Worm (Caenorhabditis elegans) whole organism, late embryonic: ENCODE measurements around the gene F47G3.3.

Experiments used
- C38D4.7 ChIP-seq: fragments of 200-800 bp; sonication (Bioruptor generic); optimal IDR thresholded peaks from 2 replicates; lab custom pipeline; 2018; ENCODE audit warnings: mild to moderate bottlenecking, missing genetic modification characterization, moderate library complexity, missing compliant biosample characterization
- K09A11.1 ChIP-seq: sonication (generic microtip); optimal IDR thresholded peaks from 2 replicates; lab custom pipeline; 2017; ENCODE audit warnings: antibody characterized with exemption, mild to moderate bottlenecking, missing genetic modification characterization, missing compliant biosample characterization; ENCODE audit not compliant: insufficient read depth
- T23F11.4 ChIP-seq: fragments of 200-800 bp; sonication (Bioruptor generic); optimal IDR thresholded peaks from 2 replicates; lab custom pipeline; 2018; ENCODE audit warnings: mild to moderate bottlenecking, missing genetic modification characterization, missing compliant biosample characterization
- Y22D7AL.16 ChIP-seq: sonication (generic microtip); optimal IDR thresholded peaks from 2 replicates; lab custom pipeline; 2016; ENCODE audit warnings: missing genetic modification characterization, missing compliant biosample characterization
- ahr-1 ChIP-seq: sonication (generic microtip); optimal IDR thresholded peaks from 2 replicates; lab custom pipeline; 2016; ENCODE audit warnings: missing genetic modification characterization, missing compliant biosample characterization
- ama-1 ChIP-seq: fragments of 150-350 bp; optimal IDR thresholded peaks from 2 replicates; lab custom pipeline; 2014
- ceh-14 ChIP-seq: sonication (generic microtip); optimal IDR thresholded peaks from 2 replicates; lab custom pipeline; 2016; ENCODE audit warnings: missing genotype, missing genetic modification characterization, missing compliant biosample characterization
- ceh-18 ChIP-seq: sonication (generic microtip); optimal IDR thresholded peaks from 2 replicates; lab custom pipeline; 2016; ENCODE audit warnings: missing genetic modification characterization, missing compliant biosample characterization
- ceh-24 ChIP-seq: sonication (generic microtip); optimal IDR thresholded peaks from 2 replicates; lab custom pipeline; 2016; ENCODE audit warnings: mild to moderate bottlenecking, missing genetic modification characterization, missing compliant biosample characterization
- ceh-31 ChIP-seq: sonication (generic microtip); optimal IDR thresholded peaks from 2 replicates; lab custom pipeline; 2016; ENCODE audit warnings: missing genetic modification characterization, missing compliant biosample characterization
- ceh-45 ChIP-seq: fragments of 200-800 bp; sonication (Bioruptor generic); IDR thresholded peaks from 2 replicates; pipeline ENCODE4 v1.3.6; 2022; ENCODE audit warnings: missing genetic modification reagents, missing genetic modification characterization, missing compliant biosample characterization
- ceh-6 ChIP-seq: fragments of 200-800 bp; sonication (Bioruptor generic); optimal IDR thresholded peaks from 2 replicates; lab custom pipeline; 2018; ENCODE audit warnings: mild to moderate bottlenecking, missing genetic modification characterization, missing compliant biosample characterization
- ceh-9 ChIP-seq: sonication (generic microtip); optimal IDR thresholded peaks from 2 replicates; lab custom pipeline; 2016; ENCODE audit warnings: mild to moderate bottlenecking, missing genetic modification characterization, inconsistent platforms, missing compliant biosample characterization
- dve-1 ChIP-seq: sonication (generic microtip); optimal IDR thresholded peaks from 2 replicates; lab custom pipeline; 2017; ENCODE audit warnings: antibody characterized with exemption, mild to moderate bottlenecking, missing genetic modification characterization, missing compliant biosample characterization
- elt-4 ChIP-seq: sonication (generic microtip); optimal IDR thresholded peaks from 2 replicates; lab custom pipeline; 2016; ENCODE audit warnings: missing genetic modification characterization, missing compliant biosample characterization
- gmeb-2 ChIP-seq: sonication (generic microtip); optimal IDR thresholded peaks from 2 replicates; lab custom pipeline; 2016; ENCODE audit warnings: missing genetic modification characterization, inconsistent platforms, missing compliant biosample characterization
- hlh-15 ChIP-seq: sonication (generic microtip); optimal IDR thresholded peaks from 2 replicates; lab custom pipeline; 2016; ENCODE audit warnings: missing genetic modification characterization, missing compliant biosample characterization
- hlh-30 ChIP-seq: sonication (generic microtip); optimal IDR thresholded peaks from 2 replicates; lab custom pipeline; 2017; ENCODE audit warnings: antibody characterized with exemption, missing genetic modification characterization, missing compliant biosample characterization; ENCODE audit not compliant: insufficient read depth
- hlh-8 ChIP-seq: sonication (generic microtip); optimal IDR thresholded peaks from 2 replicates; lab custom pipeline; 2016; ENCODE audit warnings: missing genotype, missing genetic modification characterization, missing compliant biosample characterization
- lim-6 ChIP-seq: sonication (generic microtip); optimal IDR thresholded peaks from 2 replicates; lab custom pipeline; 2016; ENCODE audit warnings: missing genetic modification characterization, missing compliant biosample characterization
- lin-11 ChIP-seq: fragments of 200-800 bp; sonication (Bioruptor generic); optimal IDR thresholded peaks from 2 replicates; lab custom pipeline; 2018; ENCODE audit warnings: mild to moderate bottlenecking, missing genetic modification characterization, missing compliant biosample characterization
- madf-2 ChIP-seq: sonication (generic microtip); optimal IDR thresholded peaks from 2 replicates; lab custom pipeline; 2017; ENCODE audit warnings: missing genetic modification characterization, missing compliant biosample characterization
- mec-3 ChIP-seq: sonication (generic microtip); optimal IDR thresholded peaks from 2 replicates; lab custom pipeline; 2016; ENCODE audit warnings: borderline replicate concordance, missing genetic modification characterization, missing compliant biosample characterization
- nfya-1 ChIP-seq: sonication (generic microtip); optimal IDR thresholded peaks from 2 replicates; lab custom pipeline; 2017; ENCODE audit warnings: missing genetic modification characterization, mild to moderate bottlenecking, missing compliant biosample characterization, antibody characterized with exemption, moderate library complexity
- pag-3 ChIP-seq: sonication (generic microtip); optimal IDR thresholded peaks from 2 replicates; lab custom pipeline; 2016; ENCODE audit warnings: missing compliant biosample characterization, missing genetic modification characterization, borderline replicate concordance
- pat-9 ChIP-seq: fragments of 200-800 bp; sonication (Bioruptor generic); optimal IDR thresholded peaks from 2 replicates; lab custom pipeline; 2018; ENCODE audit warnings: mild to moderate bottlenecking, missing genetic modification characterization, moderate library complexity, missing compliant biosample characterization
- pax-1 ChIP-seq: fragments of 150-350 bp; optimal IDR thresholded peaks from 2 replicates; lab custom pipeline; 2014; ENCODE audit warnings: missing biosample characterization, missing genetic modification characterization
- pros-1 ChIP-seq: fragments of 150-350 bp; optimal IDR thresholded peaks from 2 replicates; lab custom pipeline; 2014; ENCODE audit warnings: missing biosample characterization, missing genetic modification reagents, missing genetic modification characterization
- ref-2 ChIP-seq: sonication (generic microtip); optimal IDR thresholded peaks from 2 replicates; lab custom pipeline; 2016; ENCODE audit warnings: missing genetic modification characterization, missing compliant biosample characterization
- rnt-1 ChIP-seq: sonication (generic microtip); optimal IDR thresholded peaks from 2 replicates; lab custom pipeline; 2016; ENCODE audit warnings: missing genetic modification characterization, missing compliant biosample characterization
- sdc-2 ChIP-seq: sonication (generic microtip); optimal IDR thresholded peaks from 2 replicates; lab custom pipeline; 2016; ENCODE audit warnings: missing genotype, missing genetic modification characterization, missing compliant biosample characterization
- sox-2 ChIP-seq: fragments of 200-800 bp; sonication (Bioruptor generic); IDR thresholded peaks from 2 replicates; pipeline ENCODE4 v1.3.6; 2022; ENCODE audit warnings: missing genetic modification reagents, missing genetic modification characterization, missing compliant biosample characterization
- sox-4 ChIP-seq: sonication (generic microtip); optimal IDR thresholded peaks from 2 replicates; lab custom pipeline; 2017; ENCODE audit warnings: mild to moderate bottlenecking, missing genetic modification characterization, inconsistent platforms, missing compliant biosample characterization
- tbx-2 ChIP-seq: sonication (generic microtip); optimal IDR thresholded peaks from 2 replicates; lab custom pipeline; 2016; ENCODE audit warnings: missing genetic modification characterization, missing compliant biosample characterization
- tbx-7 ChIP-seq: sonication (generic microtip); optimal IDR thresholded peaks from 2 replicates; lab custom pipeline; 2016; ENCODE audit warnings: missing genotype, missing genetic modification characterization, missing compliant biosample characterization
- ttx-3 ChIP-seq: sonication (generic microtip); optimal IDR thresholded peaks from 2 replicates; lab custom pipeline; 2016; ENCODE audit warnings: missing genetic modification reagents, missing genetic modification characterization, missing compliant biosample characterization
- unc-42 ChIP-seq: sonication (generic microtip); optimal IDR thresholded peaks from 2 replicates; lab custom pipeline; 2016; ENCODE audit warnings: missing genotype, missing genetic modification characterization, missing compliant biosample characterization
- unc-55 ChIP-seq: sonication (generic microtip); optimal IDR thresholded peaks from 2 replicates; lab custom pipeline; 2017; ENCODE audit warnings: missing biosample characterization, missing genetic modification reagents, missing genetic modification characterization
- unc-86 ChIP-seq: sonication (generic microtip); optimal IDR thresholded peaks from 2 replicates; lab custom pipeline; 2016; ENCODE audit warnings: missing genetic modification characterization, missing compliant biosample characterization
- zip-5 ChIP-seq: sonication (generic microtip); optimal IDR thresholded peaks from 2 replicates; lab custom pipeline; 2016; ENCODE audit warnings: missing genetic modification characterization, missing compliant biosample characterization
- ztf-16 ChIP-seq: sonication (generic microtip); optimal IDR thresholded peaks from 2 replicates; lab custom pipeline; 2017; ENCODE audit warnings: missing genetic modification characterization, missing compliant biosample characterization

The F47G3.3 gene

ce11 chrX:2385453-2385852, 9.7 kb downstream of the F47G3.3 start, which contains the start of gene F47G3.1:
Gene F47G3.1 (plus strand): TSS chrX:2385753.
- no peak for TF ChIP-seq dve-1 (tag; lab: Kevin White, UChicago)
- TF ChIP-seq C38D4.7 (GFP tag; lab: Kevin White, UChicago), result no peak
- no peak for TF ChIP-seq lim-6 (tag; lab: Kevin White, UChicago)
- TF ChIP-seq tbx-2, result no peak
- TF ChIP-seq unc-42, result no peak
- TF ChIP-seq zip-5 (tag; lab: Kevin White, UChicago), result no peak
- TF ChIP-seq ceh-24 (tag; lab: Kevin White, UChicago), result no peak
- no peak for TF ChIP-seq ceh-6 (GFP tag; lab: Kevin White, UChicago)
- no peak for TF ChIP-seq ama-1 (lab: Kevin White, UChicago)
- no peak for TF ChIP-seq unc-86
- no peak for TF ChIP-seq nfya-1
- TF ChIP-seq pat-9 (tag; lab: Kevin White, UChicago), result no peak
- TF ChIP-seq ceh-18 (tag; lab: Kevin White, UChicago), result no peak
- no peak for TF ChIP-seq Y22D7AL.16
- no peak for TF ChIP-seq ref-2
- TF ChIP-seq pag-3 (tag; lab: Kevin White, UChicago), result no peak
- TF ChIP-seq rnt-1 (tag; lab: Kevin White, UChicago), result no peak
- TF ChIP-seq sdc-2 (tag; lab: Kevin White, UChicago), result no peak
- TF ChIP-seq, all 69 proteins: peak for 0

ce11 chrX:2386922-2387566, 11.3 kb downstream of the F47G3.3 start:
- TF ChIP-seq ref-2 (no peak), pax-1 (tag; lab: Kevin White, UChicago) (no peak), sox-2 (no peak), madf-2 (no peak), sox-4 (tag; lab: Kevin White, UChicago) (no peak), ceh-9 (tag; lab: Kevin White, UChicago) (no peak), pat-9 (tag; lab: Kevin White, UChicago) (no peak), lin-11 (tag; lab: Kevin White, UChicago) (no peak)

ce11 chrX:2394983-2395382, 19.2 kb downstream of the F47G3.3 start, which contains the start of gene C43H6.6:
Gene C43H6.6 (plus strand): TSS chrX:2395283.
- no peak for TF ChIP-seq unc-86
- no peak for TF ChIP-seq elt-4 (tag; lab: Kevin White, UChicago)
- no peak for TF ChIP-seq lin-11 (tag; lab: Kevin White, UChicago)
- no peak for TF ChIP-seq ttx-3 (tag; lab: Kevin White, UChicago)
- no peak for TF ChIP-seq Y22D7AL.16
- no peak for TF ChIP-seq ceh-45 (GFP tag; lab: Robert Waterston, UW)
- no peak for TF ChIP-seq sox-2
- no peak for TF ChIP-seq tbx-2
- TF ChIP-seq T23F11.4, result no peak
- TF ChIP-seq, all 69 proteins: peak for 0

ce11 chrX:2401883-2402282, 26.1 kb downstream of the F47G3.3 start, which contains the start of gene dhhc-9:
Gene dhhc-9 (minus strand): TSS chrX:2402036.
- TF ChIP-seq sdc-2 (tag; lab: Kevin White, UChicago) (peak; percentile 33), hlh-15 (tag; lab: Kevin White, UChicago) (no peak), unc-55 (GFP tag; lab: Kevin White, UChicago) (peak; percentile 71), hlh-30 (tag; lab: Kevin White, UChicago) (peak; percentile 36), ceh-31 (tag; lab: Kevin White, UChicago) (peak; percentile 47), unc-42 (peak; percentile 40), ama-1 (lab: Kevin White, UChicago) (no peak), nfya-1 (peak; percentile 85)

ce11 chrX:2403724-2404123, 27.9 kb downstream of the F47G3.3 start, which contains the start of gene C43H6.4:
Gene C43H6.4 (plus strand): TSS chrX:2404024.
- TF ChIP-seq hlh-8, result no peak
- no peak for TF ChIP-seq gmeb-2 (tag; lab: Kevin White, UChicago)
- no peak for TF ChIP-seq tbx-7 (tag; lab: Kevin White, UChicago)
- no peak for TF ChIP-seq lim-6 (tag; lab: Kevin White, UChicago)
- no peak for TF ChIP-seq ahr-1 (tag; lab: Kevin White, UChicago)
- TF ChIP-seq K09A11.1 (tag; lab: Kevin White, UChicago), result no peak
- no peak for TF ChIP-seq sox-2
- no peak for TF ChIP-seq pros-1 (tag; lab: Kevin White, UChicago)
- TF ChIP-seq rnt-1 (tag; lab: Kevin White, UChicago), result no peak
- TF ChIP-seq ttx-3 (tag; lab: Kevin White, UChicago), result no peak
- no peak for TF ChIP-seq unc-86
- no peak for TF ChIP-seq ceh-14 (tag; lab: Kevin White, UChicago)
- no peak for TF ChIP-seq mec-3 (tag; lab: Kevin White, UChicago)
- TF ChIP-seq ztf-16 (tag; lab: Kevin White, UChicago), result no peak
